Fruit fly (Drosophila melanogaster): ENCODE data around the gene gudu.

Gene gudu

DNA sequence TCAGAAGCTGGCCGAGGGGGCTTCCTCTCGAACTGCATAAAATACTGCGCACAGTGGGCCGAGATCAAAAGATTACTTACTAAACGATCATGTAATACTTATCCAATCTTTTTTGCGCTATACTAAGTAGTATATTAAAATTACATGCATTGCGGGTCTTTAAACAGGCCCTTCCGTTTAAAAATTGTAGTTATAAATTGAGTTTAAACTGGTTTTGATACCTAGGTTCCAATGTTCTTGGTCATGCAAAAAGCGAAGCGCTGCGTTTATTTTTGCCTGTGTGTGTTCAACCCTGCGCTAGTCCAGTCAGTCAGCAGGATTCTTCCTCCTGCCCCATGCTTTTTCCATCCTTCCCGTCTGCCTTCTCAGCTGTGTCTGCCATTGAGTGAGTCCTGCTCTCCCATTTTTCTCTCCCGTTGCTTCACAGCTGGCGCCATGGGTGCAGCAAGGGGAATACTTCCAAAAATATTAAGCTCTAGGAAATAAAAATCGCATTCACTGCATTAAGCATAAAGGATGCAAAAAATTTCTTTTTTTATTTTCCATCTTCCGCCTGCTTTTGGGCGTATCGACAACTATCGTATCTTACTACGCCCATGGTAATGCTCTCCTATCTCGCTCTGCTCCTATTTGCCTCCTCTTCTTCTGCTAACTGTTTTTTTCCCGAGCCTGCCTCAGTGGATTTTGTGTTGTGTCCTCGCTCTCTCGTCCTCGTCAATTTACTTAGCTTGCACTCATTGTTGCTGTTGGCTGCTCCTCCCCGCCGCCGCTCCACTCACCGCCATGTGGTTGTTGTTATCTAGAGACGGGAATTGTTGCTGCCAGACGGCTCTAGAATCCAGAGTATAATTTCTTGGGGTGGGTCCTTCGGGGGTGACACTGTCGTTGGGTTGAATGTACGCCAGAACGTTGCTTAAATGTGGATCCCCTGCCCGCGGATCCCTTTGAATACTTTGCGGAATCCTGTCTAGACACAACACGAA is 32.3 kb downstream of the gudu start (continued):
- peak; percentile 60 for TF ChIP-seq chn (GFP tag; optimal IDR thresholded peaks at IDR 0.05)
- TF ChIP-seq CG10366 (GFP tag; IDR thresholded peaks at IDR 0.05): peak; percentile 65
- TF ChIP-seq CG14965 (GFP tag; optimal IDR thresholded peaks at IDR 0.05; ENCODE audit: borderline replicate concordance): no peak
- TF ChIP-seq CG7963 (GFP tag; IDR thresholded peaks at IDR 0.05; ENCODE audit: partially characterized antibody): no peak
- no peak for TF ChIP-seq Sry-β (GFP tag; optimal IDR thresholded peaks at IDR 0.05)
- peak; percentile 33; the same call in 1 of the 2 replicates for TF ChIP-seq Gsc (GFP tag; IDR thresholded peaks at IDR 0.05)
- no peak for TF ChIP-seq eyg (GFP tag; optimal IDR thresholded peaks at IDR 0.05)
- no peak for TF ChIP-seq CG8388 (GFP tag; optimal IDR thresholded peaks at IDR 0.05)
- no peak for TF ChIP-seq Dref (GFP tag; IDR thresholded peaks at IDR 0.05)
- TF ChIP-seq Lim3 (GFP tag; IDR thresholded peaks at IDR 0.05): no peak
- peak; percentile 61 for TF ChIP-seq ara (GFP tag; IDR thresholded peaks at IDR 0.05)
- peak; percentile 2 for TF ChIP-seq pum (GFP tag; optimal IDR thresholded peaks at IDR 0.05)
- peak in 1 of 3 experiments; percentile 27 for TF ChIP-seq lola (GFP tag; optimal IDR thresholded peaks at IDR 0.05)
- TF ChIP-seq nmo (GFP tag; optimal IDR thresholded peaks at IDR 0.05): peak; percentile 16
- TF ChIP-seq vnd (GFP tag; IDR thresholded peaks at IDR 0.05; ENCODE audit: partially characterized antibody): no peak
- TF ChIP-seq croc (GFP tag; conservative IDR thresholded peaks at IDR 0.05): 0 out of 3 replicates have a peak, but pooled peaks have one; percentile 17
- TF ChIP-seq CoRest (tag; optimal IDR thresholded peaks at IDR 0.05): peak; percentile 37
- no peak for TF ChIP-seq CG7987 (GFP tag; optimal IDR thresholded peaks at IDR 0.05)
- peak; percentile 39 for TF ChIP-seq Blimp-1 (GFP tag; optimal IDR thresholded peaks at IDR 0.05)
- TF ChIP-seq CG11695 (GFP tag; IDR thresholded peaks at IDR 0.05): peak; percentile 73
- TF ChIP-seq chinmo (GFP tag; IDR thresholded peaks at IDR 0.05; ENCODE audit: partially characterized antibody): no peak
- no peak for TF ChIP-seq pita (GFP tag; optimal IDR thresholded peaks at IDR 0.05)
- TF ChIP-seq CG4854 (GFP tag; optimal IDR thresholded peaks at IDR 0.05): no peak
- no peak for TF ChIP-seq CG2202 (tag; optimal IDR thresholded peaks at IDR 0.05)
- TF ChIP-seq Fer3 (tag; optimal IDR thresholded peaks at IDR 0.05): peak; percentile 71
- peak; percentile 61 for TF ChIP-seq slou (GFP tag; optimal IDR thresholded peaks at IDR 0.05)
- TF ChIP-seq Kr (GFP tag; optimal IDR thresholded peaks at IDR 0.05): no peak
- TF ChIP-seq E2f2 (GFP tag; IDR thresholded peaks at IDR 0.05): no peak; the same call in 1 of the 2 replicates
- peak; percentile 63 for TF ChIP-seq tgo (GFP tag; IDR thresholded peaks at IDR 0.05)
- TF ChIP-seq MBD-R2 (GFP tag; IDR thresholded peaks at IDR 0.05): peak; percentile 42; the same call in 1 of the 2 replicates
- TF ChIP-seq B-H1 (GFP tag; IDR thresholded peaks at IDR 0.05): no peak; the same call in 2 of the 3 replicates
- peak; percentile 64 for TF ChIP-seq ems (GFP tag; optimal IDR thresholded peaks at IDR 0.05)
- TF ChIP-seq PHDP (tag; optimal IDR thresholded peaks at IDR 0.05): peak; percentile 73
- no peak for TF ChIP-seq aop (GFP tag; IDR thresholded peaks at IDR 0.05)
- TF ChIP-seq CG1647 (GFP tag; optimal IDR thresholded peaks at IDR 0.05): peak; percentile 52
- TF ChIP-seq CG17802 (tag; optimal IDR thresholded peaks at IDR 0.05): no peak
- peak; percentile 10 for TF ChIP-seq CG1529 (GFP tag; optimal IDR thresholded peaks at IDR 0.05)
- TF ChIP-seq CG10147 (GFP tag; optimal IDR thresholded peaks at IDR 0.05): peak; percentile 70
- TF ChIP-seq B-H2 (GFP tag; optimal IDR thresholded peaks at IDR 0.05): no peak
- TF ChIP-seq CG7271 (tag; optimal IDR thresholded peaks at IDR 0.05): no peak
- TF ChIP-seq dati (GFP tag; IDR thresholded peaks at IDR 0.05): peak; percentile 44; the same call in 1 of the 2 replicates
- no peak for TF ChIP-seq abd-A (tag; optimal IDR thresholded peaks at IDR 0.05)
- peak in 1 of 2 experiments; percentile 24 for TF ChIP-seq crp (GFP tag; optimal IDR thresholded peaks at IDR 0.05)
- TF ChIP-seq CG10565 (GFP tag; optimal IDR thresholded peaks at IDR 0.05): no peak
- peak; percentile 41 for TF ChIP-seq Atf-2 (GFP tag; optimal IDR thresholded peaks at IDR 0.05)
- peak; percentile 49 for TF ChIP-seq CG17359 (tag; optimal IDR thresholded peaks at IDR 0.05)
- TF ChIP-seq CG6791 (GFP tag; IDR thresholded peaks at IDR 0.05; ENCODE audit: partially characterized antibody): no peak; the same call in 2 of the 3 replicates

Measured in whole organism, embryonic.